Worm (Caenorhabditis elegans): ENCODE data around the gene nhr-141.

nhr-141 gene

ce11 chrV:7434805-7435363 lies 9.6 kb upstream of the nhr-141 start (continued):
- TF ChIP-seq zag-1 (tag; optimal IDR thresholded peaks at IDR 0.05) (no peak), isw-1 (GFP tag; IDR thresholded peaks at IDR 0.05) (no peak), ceh-63 (GFP tag; optimal IDR thresholded peaks at IDR 0.05) (no peak), pqm-1 (tag; optimal IDR thresholded peaks at IDR 0.05) (no peak), pax-3 (tag; optimal IDR thresholded peaks at IDR 0.05) (peak; percentile 29), nhr-76 (tag; optimal IDR thresholded peaks at IDR 0.05) (no peak), elt-2 (tag; optimal IDR thresholded peaks at IDR 0.05) (peak; percentile 58), snpc-4 (tag; optimal IDR thresholded peaks at IDR 0.05) (peak; percentile 21), C04F5.9 (tag; optimal IDR thresholded peaks at IDR 0.05) (no peak), nhr-84 (tag; optimal IDR thresholded peaks at IDR 0.05) (no peak)

- TF ChIP-seq skn-1 (tag; optimal IDR thresholded peaks at IDR 0.05) (peak; percentile 24), elt-3 (tag; optimal IDR thresholded peaks at IDR 0.05) (peak in 1 of 6 experiments; percentile 68), nhr-85 (tag) (peak; percentile 87), mdl-1 (tag; optimal IDR thresholded peaks at IDR 0.05) (peak in 1 of 2 experiments; percentile 38), lin-35 (GFP tag; optimal IDR thresholded peaks at IDR 0.05) (peak in 1 of 2 experiments; percentile 31), unc-130 (tag; optimal IDR thresholded peaks at IDR 0.05) (peak; percentile 81), nhr-19 (GFP tag; conservative IDR thresholded peaks at IDR 0.05) (peak; percentile 72), lsy-2 (tag; optimal IDR thresholded peaks at IDR 0.05) (no peak), nhr-77 (tag; optimal IDR thresholded peaks at IDR 0.05) (no peak), snu-23 (GFP tag; optimal IDR thresholded peaks at IDR 0.05) (peak; percentile 32), nhr-90 (tag; optimal IDR thresholded peaks at IDR 0.05; ENCODE audit: poor library complexity) (peak; percentile 48), tbx-2 (tag; optimal IDR thresholded peaks at IDR 0.05) (peak; percentile 20), blmp-1 (tag; optimal IDR thresholded peaks at IDR 0.05) (peak; percentile 83), nhr-20 (tag; optimal IDR thresholded peaks at IDR 0.05) (peak; percentile 19), ztf-4 (tag; optimal IDR thresholded peaks at IDR 0.05) (no peak), grh-1 (GFP tag; IDR thresholded peaks at IDR 0.05) (0 out of 2 replicates have a peak, but pooled peaks have one; percentile 7), lin-14 (GFP tag; optimal IDR thresholded peaks at IDR 0.05) (peak; percentile 18), Y116A8C.19 (tag; optimal IDR thresholded peaks at IDR 0.05; ENCODE audit: borderline replicate concordance) (no peak), ets-5 (GFP tag; IDR thresholded peaks at IDR 0.05) (no peak)
These were observed 8.9 kb upstream of the nhr-141 start, which contains the start of the genes ddo-2 and F25E5.8 for ce11 chrV:7435376-7436204. Gene ddo-2 (minus strand): TSS chrV:7435705. Gene F25E5.8 (plus strand): TSS chrV:7435930.

- TF ChIP-seq aha-1 (tag; optimal IDR thresholded peaks at IDR 0.05) (no peak), lin-13 (GFP tag; optimal IDR thresholded peaks at IDR 0.05) (no peak), snu-23 (GFP tag; optimal IDR thresholded peaks at IDR 0.05) (no peak), hlh-4 (tag; optimal IDR thresholded peaks at IDR 0.05) (no peak), dpl-1 (GFP tag; optimal IDR thresholded peaks at IDR 0.05) (no peak), unc-86 (tag; optimal IDR thresholded peaks at IDR 0.05) (no peak), egl-13 (tag; optimal IDR thresholded peaks at IDR 0.05) (no peak), nhr-71 (tag; optimal IDR thresholded peaks at IDR 0.05) (no peak), lin-39 (tag; optimal IDR thresholded peaks at IDR 0.05) (no peak), sox-4 (tag; optimal IDR thresholded peaks at IDR 0.05) (no peak), grh-1 (GFP tag; IDR thresholded peaks at IDR 0.05) (no peak), nhr-84 (tag; optimal IDR thresholded peaks at IDR 0.05) (no peak), efl-1 (optimal IDR thresholded peaks at IDR 0.05) (no peak), efl-1 (GFP tag; optimal IDR thresholded peaks at IDR 0.05 in 1 of 2) (no peak), lir-3 (tag; optimal IDR thresholded peaks at IDR 0.05; ENCODE audit: poor library complexity) (no peak), tbx-2 (tag; optimal IDR thresholded peaks at IDR 0.05) (no peak), nhr-76 (tag; optimal IDR thresholded peaks at IDR 0.05) (no peak), lin-15B (tag; optimal IDR thresholded peaks at IDR 0.05) (no peak), snpc-4 (tag; optimal IDR thresholded peaks at IDR 0.05) (no peak)
These were observed 8.0 kb upstream of the nhr-141 start for ce11 chrV:7436509-7436908.

Measured in whole organism, L1 larva.